Worm (Caenorhabditis elegans) whole organism, L1 larva: ENCODE data around the gene M03F8.6.

Source experiments
- C04F5.9 ChIP-seq: sonication (generic microtip); optimal IDR thresholded peaks from 2 replicates; lab custom pipeline; 2016; ENCODE audit warnings: missing genetic modification characterization, missing compliant biosample characterization
- C16A3.4 ChIP-seq: fragments of 150-350 bp; optimal IDR thresholded peaks from 2 replicates; lab custom pipeline; 2014; ENCODE audit warnings: missing biosample characterization, missing genetic modification characterization
- C34B4.2 ChIP-seq: sonication (generic microtip); optimal IDR thresholded peaks from 2 replicates; lab custom pipeline; 2017; ENCODE audit warnings: mild to moderate bottlenecking, missing genetic modification characterization, missing compliant biosample characterization
- Y116A8C.19 ChIP-seq: sonication (generic microtip); optimal IDR thresholded peaks from 2 replicates; lab custom pipeline; 2016; ENCODE audit warnings: missing compliant biosample characterization, missing genetic modification characterization, borderline replicate concordance
- aha-1 ChIP-seq: fragments of 150-350 bp; optimal IDR thresholded peaks from 2 replicates; lab custom pipeline; 2014; ENCODE audit warnings: missing biosample characterization, missing genetic modification characterization
- alr-1 ChIP-seq: fragments of 200-800 bp; sonication (Bioruptor generic); optimal IDR thresholded peaks from 2 replicates; lab custom pipeline; 2018; ENCODE audit warnings: borderline replicate concordance, mild to moderate bottlenecking, missing genetic modification characterization, missing compliant biosample characterization
- ama-1 ChIP-seq: fragments of 150-350 bp; optimal IDR thresholded peaks from 2 replicates; lab custom pipeline; 2014
- ceh-63 ChIP-seq: fragments of 200-800 bp; sonication (Bioruptor generic); optimal IDR thresholded peaks from 2 replicates; lab custom pipeline; 2018; ENCODE audit warnings: mild to moderate bottlenecking, missing genetic modification characterization, missing compliant biosample characterization
- ceh-90 ChIP-seq: sonication (generic microtip); optimal IDR thresholded peaks from 2 replicates; lab custom pipeline; 2016; ENCODE audit warnings: missing genetic modification characterization, missing compliant biosample characterization
- ces-1 ChIP-seq: fragments of 150-350 bp; optimal IDR thresholded peaks from 2 replicates; lab custom pipeline; 2014; ENCODE audit warnings: missing biosample characterization, missing genetic modification reagents, missing genetic modification characterization
- efl-1 ChIP-seq, 4 experiments: fragments of 150-350 bp; optimal IDR thresholded peaks in 3 of 4; peaks in 1 of 4; 1 replicate in 1 of 4; 2 replicates in 3 of 4; lab custom pipeline; 2014; ENCODE audit warnings: missing biosample characterization in 2 of 4, missing genetic modification characterization in 2 of 4, missing genetic modification reagents in 2 of 4
- egl-13 ChIP-seq: sonication (generic microtip); optimal IDR thresholded peaks from 2 replicates; lab custom pipeline; 2016; ENCODE audit warnings: missing genotype, missing genetic modification reagents, missing genetic modification characterization, missing compliant biosample characterization
- egl-27 ChIP-seq, 2 experiments: fragments of 150-350 bp in 1 of 2; sonication (generic microtip); optimal IDR thresholded peaks; 3 replicates each; lab custom pipeline; 2017 to 2018; ENCODE audit warnings: missing biosample characterization in 2 of 2, missing genetic modification characterization in 2 of 2, missing genetic modification reagents in 2 of 2
- elt-3 ChIP-seq, 6 experiments: fragments of 150-350 bp in 1 of 6; sonication (generic microtip); optimal IDR thresholded peaks; 2 replicates each; lab custom pipeline; 2017 to 2018; ENCODE audit warnings: missing biosample characterization in 6 of 6, missing genetic modification characterization in 6 of 6, inconsistent platforms in 1 of 6
- ets-5 ChIP-seq: fragments of 200-800 bp; sonication (Bioruptor generic); IDR thresholded peaks from 2 replicates; pipeline ENCODE4 v1.3.6; 2022; ENCODE audit warnings: missing genetic modification characterization, missing compliant biosample characterization
- fkh-10 ChIP-seq: sonication (generic microtip); optimal IDR thresholded peaks from 2 replicates; lab custom pipeline; 2017; ENCODE audit warnings: missing biosample characterization, missing genetic modification reagents, missing genetic modification characterization
- fkh-4 ChIP-seq: sonication (generic microtip); optimal IDR thresholded peaks from 2 replicates; lab custom pipeline; 2016; ENCODE audit warnings: missing compliant biosample characterization, missing genetic modification characterization, borderline replicate concordance
- fos-1 ChIP-seq: fragments of 150-350 bp; optimal IDR thresholded peaks from 2 replicates; lab custom pipeline; 2014; ENCODE audit warnings: missing biosample characterization, missing genetic modification characterization
- grh-1 ChIP-seq: fragments of 200-800 bp; sonication (Bioruptor generic); IDR thresholded peaks from 2 replicates; pipeline ENCODE4 v1.3.6; 2022; ENCODE audit warnings: missing genetic modification reagents, missing genetic modification characterization, missing compliant biosample characterization
- hlh-4 ChIP-seq: sonication (generic microtip); optimal IDR thresholded peaks from 2 replicates; lab custom pipeline; 2016; ENCODE audit warnings: mild to moderate bottlenecking, missing genetic modification characterization, missing compliant biosample characterization
- hpl-2 ChIP-seq: fragments of 150-350 bp; optimal IDR thresholded peaks from 2 replicates; lab custom pipeline; 2014; ENCODE audit warnings: missing biosample characterization, missing genetic modification reagents, missing genetic modification characterization
- lin-14 ChIP-seq: fragments of 200-800 bp; sonication (Bioruptor generic); optimal IDR thresholded peaks from 2 replicates; lab custom pipeline; 2018; ENCODE audit warnings: mild to moderate bottlenecking, missing genetic modification characterization, moderate library complexity, missing compliant biosample characterization
- lin-15B ChIP-seq: fragments of 150-350 bp; sonication (generic microtip); optimal IDR thresholded peaks from 3 replicates; lab custom pipeline; 2014; ENCODE audit warnings: missing biosample characterization, missing genetic modification characterization
- lir-3 ChIP-seq: sonication (generic microtip); optimal IDR thresholded peaks from 2 replicates; lab custom pipeline; 2016; ENCODE audit warnings: mild to moderate bottlenecking, missing genetic modification characterization, moderate library complexity, missing compliant biosample characterization; ENCODE audit not compliant: poor library complexity
- mab-9 ChIP-seq: fragments of 200-800 bp; sonication (Bioruptor generic); IDR thresholded peaks from 2 replicates; pipeline ENCODE4 v1.3.6; 2022; ENCODE audit warnings: missing genetic modification reagents, missing genetic modification characterization, missing compliant biosample characterization
- mdl-1 ChIP-seq, 2 experiments: fragments of 150-350 bp; optimal IDR thresholded peaks; 2 replicates each; lab custom pipeline; 2014 to 2017; ENCODE audit warnings: missing biosample characterization in 2 of 2, missing genetic modification characterization in 2 of 2, inconsistent platforms in 1 of 2
- mep-1 ChIP-seq: fragments of 150-350 bp; optimal IDR thresholded peaks from 2 replicates; lab custom pipeline; 2014; ENCODE audit warnings: missing biosample characterization, missing genetic modification characterization
- nhr-11 ChIP-seq: fragments of 150-350 bp; optimal IDR thresholded peaks from 2 replicates; lab custom pipeline; 2014; ENCODE audit warnings: missing biosample characterization, missing genetic modification characterization
- nhr-19 ChIP-seq: fragments of 200-800 bp; sonication (Bioruptor generic); conservative IDR thresholded peaks from 2 replicates; pipeline ENCODE4 v1.3.6; 2022; ENCODE audit warnings: missing genetic modification characterization, missing compliant biosample characterization
- nhr-28 ChIP-seq: fragments of 150-350 bp; optimal IDR thresholded peaks from 2 replicates; lab custom pipeline; 2014; ENCODE audit warnings: missing biosample characterization, missing genetic modification characterization
- nhr-71 ChIP-seq: sonication (generic microtip); optimal IDR thresholded peaks from 2 replicates; lab custom pipeline; 2016; ENCODE audit warnings: mild to moderate bottlenecking, missing genetic modification characterization, moderate library complexity, missing compliant biosample characterization
- nhr-76 ChIP-seq: sonication (generic microtip); optimal IDR thresholded peaks from 2 replicates; lab custom pipeline; 2017; ENCODE audit warnings: missing biosample characterization, missing genetic modification characterization
- nhr-77 ChIP-seq: fragments of 150-350 bp; optimal IDR thresholded peaks from 2 replicates; lab custom pipeline; 2014; ENCODE audit warnings: missing biosample characterization, missing genetic modification characterization
- nhr-84 ChIP-seq: sonication (generic microtip); optimal IDR thresholded peaks from 2 replicates; lab custom pipeline; 2017; ENCODE audit warnings: missing biosample characterization, missing genetic modification characterization
- nhr-85 ChIP-seq: sonication (generic microtip); peaks from one replicate; lab custom pipeline; 2016; ENCODE audit warnings: missing genetic modification characterization, inconsistent platforms, missing compliant biosample characterization
- nhr-90 ChIP-seq: sonication (generic microtip); optimal IDR thresholded peaks from 2 replicates; lab custom pipeline; 2016; ENCODE audit warnings: mild to moderate bottlenecking, missing genetic modification characterization, missing compliant biosample characterization; ENCODE audit not compliant: poor library complexity
- pax-3 ChIP-seq: fragments of 200-800 bp; sonication (Bioruptor generic); optimal IDR thresholded peaks from 2 replicates; lab custom pipeline; 2018; ENCODE audit warnings: mild to moderate bottlenecking, missing genetic modification characterization, moderate library complexity, missing compliant biosample characterization
- pqm-1 ChIP-seq: sonication (generic microtip); optimal IDR thresholded peaks from 3 replicates; lab custom pipeline; 2017; ENCODE audit warnings: missing biosample characterization, missing genetic modification characterization
- rnt-1 ChIP-seq: sonication (generic microtip); optimal IDR thresholded peaks from 2 replicates; lab custom pipeline; 2016; ENCODE audit warnings: mild to moderate bottlenecking, missing genetic modification characterization, moderate library complexity, missing compliant biosample characterization
- skn-1 ChIP-seq: fragments of 150-350 bp; optimal IDR thresholded peaks from 2 replicates; lab custom pipeline; 2014; ENCODE audit warnings: missing biosample characterization, missing genetic modification characterization
- snpc-4 ChIP-seq: fragments of 150-350 bp; optimal IDR thresholded peaks from 2 replicates; lab custom pipeline; 2014; ENCODE audit warnings: missing biosample characterization, missing genetic modification characterization
- snu-23 ChIP-seq: sonication (generic microtip); optimal IDR thresholded peaks from 2 replicates; lab custom pipeline; 2016; ENCODE audit warnings: missing genetic modification characterization, missing compliant biosample characterization
- sox-4 ChIP-seq: sonication (generic microtip); optimal IDR thresholded peaks from 2 replicates; lab custom pipeline; 2016; ENCODE audit warnings: missing genetic modification characterization, missing compliant biosample characterization
- swsn-7 ChIP-seq: sonication (generic microtip); optimal IDR thresholded peaks from 2 replicates; lab custom pipeline; 2016; ENCODE audit warnings: missing genetic modification characterization, missing compliant biosample characterization
- tbx-2 ChIP-seq: sonication (generic microtip); optimal IDR thresholded peaks from 2 replicates; lab custom pipeline; 2016; ENCODE audit warnings: missing genetic modification characterization, missing compliant biosample characterization
- unc-130 ChIP-seq: fragments of 150-350 bp; optimal IDR thresholded peaks from 2 replicates; lab custom pipeline; 2017; ENCODE audit warnings: missing biosample characterization, missing genetic modification characterization, inconsistent platforms
- unc-30 ChIP-seq: sonication (generic microtip); optimal IDR thresholded peaks from 2 replicates; lab custom pipeline; 2017; ENCODE audit warnings: missing biosample characterization, missing genetic modification characterization
- unc-62 ChIP-seq: fragments of 150-350 bp; optimal IDR thresholded peaks from 2 replicates; lab custom pipeline; 2014; ENCODE audit warnings: missing biosample characterization, missing genetic modification reagents, missing genetic modification characterization
- unc-86 ChIP-seq: sonication (generic microtip); optimal IDR thresholded peaks from 2 replicates; lab custom pipeline; 2016; ENCODE audit warnings: missing genetic modification characterization, missing compliant biosample characterization
- vab-15 ChIP-seq: sonication (generic microtip); optimal IDR thresholded peaks from 2 replicates; lab custom pipeline; 2017; ENCODE audit warnings: missing genotype, mild to moderate bottlenecking, missing genetic modification characterization, missing compliant biosample characterization
- xbp-1 ChIP-seq: sonication (generic microtip); optimal IDR thresholded peaks from 2 replicates; lab custom pipeline; 2016; ENCODE audit warnings: missing genetic modification characterization, missing compliant biosample characterization
- zip-4 ChIP-seq: fragments of 200-800 bp; sonication (Bioruptor generic); optimal IDR thresholded peaks from 2 replicates; lab custom pipeline; 2018; ENCODE audit warnings: mild to moderate bottlenecking, missing genetic modification characterization, moderate library complexity, missing compliant biosample characterization
- ztf-11 ChIP-seq, 2 experiments: sonication (generic microtip); optimal IDR thresholded peaks; 2 replicates each; lab custom pipeline; 2016 to 2017; ENCODE audit warnings: missing genetic modification characterization in 2 of 2, missing biosample characterization in 1 of 2, missing compliant biosample characterization in 1 of 2

M03F8.6 gene

ce11 chrV:5917707-5918106 is 36.9 kb downstream of the M03F8.6 start, which contains the start of gene lrpr-1:
Gene lrpr-1, minus strand, starts transcription at chrV:5917891.
- peak; percentile 86 for TF ChIP-seq lin-14 (GFP tag; lab: Kevin White, UChicago)
- TF ChIP-seq lir-3 (tag; lab: Kevin White, UChicago) = peak; percentile 98
- peak; percentile 96 for TF ChIP-seq egl-13 (tag; lab: Kevin White, UChicago)
- TF ChIP-seq nhr-11 (tag; lab: Kevin White, UChicago) = peak; percentile 71
- TF ChIP-seq grh-1 = peak; percentile 88
- TF ChIP-seq sox-4 (tag; lab: Kevin White, UChicago) = peak; percentile 98
- peak; percentile 36 for TF ChIP-seq nhr-77 (tag; lab: Kevin White, UChicago)
- TF ChIP-seq nhr-84 (tag; lab: Kevin White, UChicago) = no peak
- no peak for TF ChIP-seq nhr-76 (tag; lab: Kevin White, UChicago)
- TF ChIP-seq mab-9 (GFP tag; lab: Robert Waterston, UW) = peak; percentile 91
- no peak for TF ChIP-seq ets-5 (GFP tag; lab: Robert Waterston, UW)
- TF ChIP-seq Y116A8C.19 (tag; lab: Kevin White, UChicago) = peak; percentile 96
- no peak for TF ChIP-seq aha-1 (tag; lab: Kevin White, UChicago)
- no peak for TF ChIP-seq hpl-2 (GFP tag; lab: Kevin White, UChicago)
- TF ChIP-seq vab-15 = peak; percentile 43
- TF ChIP-seq ces-1 (GFP tag; lab: Kevin White, UChicago) = no peak
- TF ChIP-seq unc-62 = no peak
- peak; percentile 86 for TF ChIP-seq zip-4 (GFP tag; lab: Kevin White, UChicago)
- peak; percentile 32 for TF ChIP-seq C34B4.2 (tag; lab: Kevin White, UChicago)
- TF ChIP-seq ama-1 (lab: Kevin White, UChicago) = no peak
- peak; percentile 56 for TF ChIP-seq lin-15B (tag; lab: Kevin White, UChicago)
- peak; percentile 100 for TF ChIP-seq fkh-4 (tag; lab: Kevin White, UChicago)
- TF ChIP-seq mdl-1 (tag; optimal IDR thresholded peaks at IDR 0.05; lab: Kevin White, UChicago) = peak in 1 of 2 experiments; percentile 68
- TF ChIP-seq fos-1 = peak; percentile 59
- TF ChIP-seq mep-1 (tag; lab: Kevin White, UChicago) = peak; percentile 72
- TF ChIP-seq egl-27 (tag; optimal IDR thresholded peaks at IDR 0.05; lab: Kevin White, UChicago) = no peak
- peak; percentile 66 for TF ChIP-seq skn-1
- peak in 1 of 2 experiments; percentile 99 for TF ChIP-seq ztf-11 (tag; optimal IDR thresholded peaks at IDR 0.05; lab: Kevin White, UChicago)
- peak; percentile 96 for TF ChIP-seq nhr-71
- peak; percentile 86 for TF ChIP-seq unc-86 (tag; lab: Kevin White, UChicago)
- TF ChIP-seq pqm-1 = no peak
- peak; percentile 93 for TF ChIP-seq nhr-19 (GFP tag; lab: Robert Waterston, UW)
- TF ChIP-seq ceh-90 (tag; lab: Kevin White, UChicago) = peak; percentile 99
- TF ChIP-seq alr-1 (tag; lab: Kevin White, UChicago) = no peak
- peak; percentile 97 for TF ChIP-seq nhr-90 (tag; lab: Kevin White, UChicago)
- TF ChIP-seq snpc-4 (tag; lab: Kevin White, UChicago) = peak; percentile 59
- TF ChIP-seq fkh-10 (GFP tag; lab: Kevin White, UChicago) = peak; percentile 24
- TF ChIP-seq nhr-85 (tag; lab: Kevin White, UChicago) = peak; percentile 98
- peak; percentile 92 for TF ChIP-seq ceh-63
- peak; percentile 97 for TF ChIP-seq tbx-2 (tag; lab: Kevin White, UChicago)
- TF ChIP-seq nhr-28 (tag; lab: Kevin White, UChicago) = no peak
- TF ChIP-seq snu-23 (GFP tag; lab: Kevin White, UChicago) = peak; percentile 92
- TF ChIP-seq C16A3.4 (tag; lab: Kevin White, UChicago) = peak; percentile 42
- TF ChIP-seq rnt-1 (tag; lab: Kevin White, UChicago) = peak; percentile 100
- peak; percentile 97 for TF ChIP-seq pax-3
- TF ChIP-seq unc-130 = no peak
- no peak for TF ChIP-seq unc-30 (tag; lab: Kevin White, UChicago)
- TF ChIP-seq C04F5.9 (tag; lab: Kevin White, UChicago) = peak; percentile 94
- TF ChIP-seq efl-1 (optimal IDR thresholded peaks at IDR 0.05; lab: Kevin White, UChicago) = peak; percentile 99
- TF ChIP-seq efl-1 (GFP tag; optimal IDR thresholded peaks at IDR 0.05 in 1 of 2; lab: Kevin White, UChicago) = peak; percentile 98 to 100
- TF ChIP-seq swsn-7 = peak; percentile 93
- TF ChIP-seq elt-3 (tag; optimal IDR thresholded peaks at IDR 0.05; lab: Kevin White, UChicago) = peak in 2 of 6 experiments; percentile 16 to 35
- TF ChIP-seq hlh-4 (tag; lab: Kevin White, UChicago) = peak; percentile 71
- TF ChIP-seq xbp-1 (tag; lab: Kevin White, UChicago) = peak; percentile 96
